Fruit fly (Drosophila melanogaster): Measurements from ENCODE around the gene HisRS.

The HisRS gene

DNA sequence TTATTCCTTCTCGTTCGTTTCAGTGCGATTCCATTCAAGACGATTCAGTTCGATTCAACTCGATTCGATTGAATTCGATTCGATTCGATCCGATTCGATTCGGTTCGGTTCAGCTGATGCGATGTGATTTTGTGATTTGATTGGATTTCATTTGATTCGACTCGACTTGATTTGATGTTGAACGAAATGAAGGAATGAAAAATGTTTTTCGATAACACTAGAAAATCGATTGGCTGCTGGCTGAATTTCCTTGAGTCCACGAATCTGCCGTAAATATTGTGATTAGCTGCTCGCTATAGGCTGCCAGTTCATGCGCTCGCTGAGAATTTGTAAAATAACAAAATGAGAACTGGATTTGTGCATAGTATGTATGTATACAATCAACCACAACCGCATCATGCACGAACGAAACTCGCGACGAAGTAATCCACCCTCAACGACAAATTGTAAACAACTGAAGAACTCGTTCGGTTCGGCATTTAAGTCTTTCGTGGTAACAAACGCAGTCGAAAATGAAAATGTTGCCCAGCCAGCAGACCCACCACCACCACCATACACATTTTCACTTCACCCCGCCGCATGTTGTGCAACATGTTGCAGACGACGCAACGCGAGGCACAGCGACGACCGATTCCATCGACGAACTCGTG is 10.2 kb upstream of the HisRS start, which contains the start of gene Wnt5 (continued):
- TF ChIP-seq CG3847 (GFP tag; IDR thresholded peaks at IDR 0.05) (no peak), pfk (GFP tag; optimal IDR thresholded peaks at IDR 0.05) (no peak), bsh (GFP tag; optimal IDR thresholded peaks at IDR 0.05) (no peak), CG2712 (tag; optimal IDR thresholded peaks at IDR 0.05) (peak; percentile 37), cad (GFP tag; optimal IDR thresholded peaks at IDR 0.05) (no peak), amos (GFP tag; IDR thresholded peaks at IDR 0.05; ENCODE audit: partially characterized antibody) (0 out of 2 replicates have a peak, but pooled peaks have one; percentile 26), HLH3B (GFP tag; IDR thresholded peaks at IDR 0.05) (no peak), CG31365 (tag; optimal IDR thresholded peaks at IDR 0.05) (no peak), gro (GFP tag; optimal IDR thresholded peaks at IDR 0.05) (no peak), bbx (GFP tag; IDR thresholded peaks at IDR 0.05; ENCODE audit: partially characterized antibody) (peak; percentile 57), Max (GFP tag; optimal IDR thresholded peaks at IDR 0.05) (peak; percentile 6), tx (GFP tag; optimal IDR thresholded peaks at IDR 0.05) (no peak), Antp (GFP tag; optimal IDR thresholded peaks at IDR 0.05) (no peak), CG6791 (GFP tag; IDR thresholded peaks at IDR 0.05; ENCODE audit: partially characterized antibody) (0 out of 3 replicates have a peak, but pooled peaks have one; percentile 22), hkb (optimal IDR thresholded peaks at IDR 0.05) (no peak), hkb (GFP tag; IDR thresholded peaks at IDR 0.05) (peak; percentile 28; the same call in 1 of the 2 replicates), Opbp (GFP tag; IDR thresholded peaks at IDR 0.05; ENCODE audit: partially characterized antibody) (0 out of 3 replicates have a peak, but pooled peaks have one; percentile 50), HLH4C (GFP tag; IDR thresholded peaks at IDR 0.05; ENCODE audit: partially characterized antibody) (peak; percentile 23; the same call in 1 of the 3 replicates), Nf-YB (GFP tag; optimal IDR thresholded peaks at IDR 0.05) (peak; percentile 4), tna (GFP tag; IDR thresholded peaks at IDR 0.05; ENCODE audit: partially characterized antibody) (peak; percentile 53; the same call in 1 of the 2 replicates), gcm (GFP tag; optimal IDR thresholded peaks at IDR 0.05) (peak; percentile 11), grau (tag; optimal IDR thresholded peaks at IDR 0.05) (peak; percentile 24), CG12071 (GFP tag; optimal IDR thresholded peaks at IDR 0.05) (no peak), sqz (GFP tag; optimal IDR thresholded peaks at IDR 0.05) (peak; percentile 49), CG16815 (GFP tag; optimal IDR thresholded peaks at IDR 0.05) (no peak), ro (GFP tag; IDR thresholded peaks at IDR 0.05) (no peak), HmgZ (tag; optimal IDR thresholded peaks at IDR 0.05) (no peak), CG9817 (tag; optimal IDR thresholded peaks at IDR 0.05) (no peak), pho (GFP tag; optimal IDR thresholded peaks at IDR 0.05) (no peak), al (GFP tag; IDR thresholded peaks at IDR 0.05) (no peak), onecut (GFP tag; IDR thresholded peaks at IDR 0.05) (peak; percentile 46; the same call in 1 of the 2 replicates), Hr3 (GFP tag; optimal IDR thresholded peaks at IDR 0.05) (no peak), CG17359 (tag; optimal IDR thresholded peaks at IDR 0.05) (peak; percentile 17), wek (GFP tag; optimal IDR thresholded peaks at IDR 0.05) (peak; percentile 32), CG8388 (GFP tag; optimal IDR thresholded peaks at IDR 0.05) (no peak), Sin3A (optimal IDR thresholded peaks at IDR 0.05) (no peak), seq (GFP tag; IDR thresholded peaks at IDR 0.05) (peak; percentile 40; the same call in 1 of the 2 replicates), ATbp (GFP tag; optimal IDR thresholded peaks at IDR 0.05) (no peak), MESR4 (GFP tag; optimal IDR thresholded peaks at IDR 0.05) (peak; percentile 53), CG2678 (tag; optimal IDR thresholded peaks at IDR 0.05) (no peak), Med (GFP tag) (peak; percentile 51), Ssrp (tag; optimal IDR thresholded peaks at IDR 0.05) (no peak), Ets65A (GFP tag) (no peak), CG3407 (GFP tag; optimal IDR thresholded peaks at IDR 0.05) (no peak), CG2199 (GFP tag; IDR thresholded peaks at IDR 0.05) (peak; percentile 92), btn (GFP tag; optimal IDR thresholded peaks at IDR 0.05) (no peak), esg (GFP tag; conservative IDR thresholded peaks at IDR 0.05) (no peak), CG32767 (GFP tag; IDR thresholded peaks at IDR 0.05) (peak; percentile 67; the same call in 1 of the 2 replicates), p53 (GFP tag; optimal IDR thresholded peaks at IDR 0.05) (no peak), CG8924 (tag; optimal IDR thresholded peaks at IDR 0.05) (peak; percentile 66)
